Worm (Caenorhabditis elegans) whole organism, early embryonic: ENCODE data around the gene F20G2.5.

ENCODE experiments used
- B0310.2 ChIP-seq: sonication (generic microtip); optimal IDR thresholded peaks from 2 replicates; lab custom pipeline; 2016; ENCODE audit warnings: mild to moderate bottlenecking, missing genetic modification characterization, missing compliant biosample characterization
- F13C5.2 ChIP-seq: sonication (generic microtip); optimal IDR thresholded peaks from 2 replicates; lab custom pipeline; 2017; ENCODE audit warnings: mild to moderate bottlenecking, missing genetic modification characterization, inconsistent platforms, missing compliant biosample characterization
- aly-1 ChIP-seq: sonication (generic microtip); optimal IDR thresholded peaks from 2 replicates; lab custom pipeline; 2016; ENCODE audit warnings: missing genetic modification characterization, missing compliant biosample characterization
- ama-1 ChIP-seq: fragments of 150-350 bp; optimal IDR thresholded peaks from 2 replicates; lab custom pipeline; 2014
- ceh-13 ChIP-seq: fragments of 200-800 bp; sonication (Bioruptor generic); optimal IDR thresholded peaks from 2 replicates; lab custom pipeline; 2018; ENCODE audit warnings: mild to moderate bottlenecking, missing genetic modification characterization, missing compliant biosample characterization
- ceh-36 ChIP-seq: sonication (generic microtip); optimal IDR thresholded peaks from 2 replicates; lab custom pipeline; 2016; ENCODE audit warnings: missing genetic modification characterization, inconsistent platforms, missing compliant biosample characterization
- ets-7 ChIP-seq: sonication (generic microtip); optimal IDR thresholded peaks from 2 replicates; lab custom pipeline; 2016; ENCODE audit warnings: missing genotype, missing genetic modification characterization, missing compliant biosample characterization
- flt-1 ChIP-seq: fragments of 200-800 bp; sonication (Bioruptor generic); IDR thresholded peaks from 2 replicates; pipeline ENCODE4 v1.3.6; 2022; ENCODE audit warnings: missing genetic modification characterization, missing compliant biosample characterization
- hmbx-1 ChIP-seq: sonication (generic microtip); optimal IDR thresholded peaks from 2 replicates; lab custom pipeline; 2016; ENCODE audit warnings: mild to moderate bottlenecking, missing genetic modification characterization, missing compliant biosample characterization
- hmg-4 ChIP-seq: fragments of 200-800 bp; sonication (Bioruptor generic); optimal IDR thresholded peaks from 2 replicates; lab custom pipeline; 2018; ENCODE audit warnings: mild to moderate bottlenecking, missing genetic modification characterization, missing compliant biosample characterization
- hnd-1 ChIP-seq: sonication (generic microtip); optimal IDR thresholded peaks from 2 replicates; lab custom pipeline; 2016; ENCODE audit warnings: missing genetic modification characterization, missing compliant biosample characterization
- pes-1 ChIP-seq: fragments of 200-800 bp; sonication (Bioruptor generic); IDR thresholded peaks from 2 replicates; pipeline ENCODE4 v1.3.6; 2022; ENCODE audit warnings: missing genetic modification reagents, missing genetic modification characterization, missing compliant biosample characterization
- scrt-1 ChIP-seq: fragments of 200-800 bp; sonication (Bioruptor generic); IDR thresholded peaks from 2 replicates; pipeline ENCODE4 v1.3.6; 2022; ENCODE audit warnings: missing genetic modification characterization, missing compliant biosample characterization
- sea-1 ChIP-seq: fragments of 200-800 bp; sonication (Bioruptor generic); conservative IDR thresholded peaks from 2 replicates; pipeline ENCODE4 v1.3.6; 2022; ENCODE audit warnings: missing genetic modification characterization, missing compliant biosample characterization
- tbx-11 ChIP-seq: fragments of 200-800 bp; sonication (Bioruptor generic); IDR thresholded peaks from 2 replicates; pipeline ENCODE4 v1.3.6; 2022; ENCODE audit warnings: missing genetic modification characterization, missing compliant biosample characterization
- tbx-37 ChIP-seq: fragments of 200-800 bp; sonication (Bioruptor generic); conservative IDR thresholded peaks from 2 replicates; pipeline ENCODE4 v1.3.6; 2022; ENCODE audit warnings: missing genetic modification reagents, missing genetic modification characterization, missing compliant biosample characterization
- tra-4 ChIP-seq: sonication (generic microtip); optimal IDR thresholded peaks from 2 replicates; lab custom pipeline; 2017; ENCODE audit warnings: missing genetic modification characterization, missing compliant biosample characterization

Gene F20G2.5

DNA sequence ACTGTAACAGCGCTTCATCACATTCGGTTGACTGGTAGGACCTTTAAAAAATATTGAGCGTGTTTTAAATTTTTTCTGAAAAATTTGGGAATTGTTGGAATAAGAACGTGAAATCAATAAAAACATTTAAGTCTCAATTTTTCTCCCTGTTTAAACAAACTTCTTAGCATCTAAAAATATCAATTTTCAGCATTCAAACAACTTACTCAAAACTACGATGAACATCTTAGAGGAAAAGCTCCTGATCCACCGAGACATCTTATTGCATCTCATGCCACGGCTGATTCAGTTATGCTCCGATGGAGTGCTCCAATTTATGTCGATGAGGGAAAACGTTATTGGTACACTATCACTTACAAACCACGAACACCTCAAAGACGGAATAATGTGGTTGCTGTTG lies 27.9 kb downstream of the F20G2.5 start:
- no peak for TF ChIP-seq sea-1 (GFP tag; lab: Robert Waterston, UW)
- no peak for TF ChIP-seq scrt-1
- TF ChIP-seq tbx-11 (GFP tag; lab: Robert Waterston, UW) = no peak
- TF ChIP-seq B0310.2 (tag; lab: Kevin White, UChicago) = no peak
- no peak for TF ChIP-seq flt-1 (GFP tag; lab: Robert Waterston, UW)
- TF ChIP-seq ceh-13 = no peak
- TF ChIP-seq aly-1 (tag; lab: Kevin White, UChicago) = no peak

- TF ChIP-seq sea-1 (GFP tag; lab: Robert Waterston, UW) = 0 out of 2 replicates have a peak, but pooled peaks have one; percentile 40
- no peak for TF ChIP-seq ceh-36 (tag; lab: Kevin White, UChicago)
- TF ChIP-seq ceh-13 = no peak
- peak; percentile 22 for TF ChIP-seq ama-1 (lab: Kevin White, UChicago)
- TF ChIP-seq B0310.2 (tag; lab: Kevin White, UChicago) = no peak
- TF ChIP-seq hnd-1 = no peak
- TF ChIP-seq tbx-11 (GFP tag; lab: Robert Waterston, UW) = no peak
- no peak for TF ChIP-seq hmg-4 (GFP tag; lab: Kevin White, UChicago)
- TF ChIP-seq F13C5.2 (tag; lab: Kevin White, UChicago) = no peak
- TF ChIP-seq scrt-1 = no peak
Observed at ce11 chrV:13803902-13804301, 32.6 kb downstream of the F20G2.5 start, which contains the start of gene swan-2. Gene swan-2, minus strand, starts transcription at chrV:13804281.

DNA sequence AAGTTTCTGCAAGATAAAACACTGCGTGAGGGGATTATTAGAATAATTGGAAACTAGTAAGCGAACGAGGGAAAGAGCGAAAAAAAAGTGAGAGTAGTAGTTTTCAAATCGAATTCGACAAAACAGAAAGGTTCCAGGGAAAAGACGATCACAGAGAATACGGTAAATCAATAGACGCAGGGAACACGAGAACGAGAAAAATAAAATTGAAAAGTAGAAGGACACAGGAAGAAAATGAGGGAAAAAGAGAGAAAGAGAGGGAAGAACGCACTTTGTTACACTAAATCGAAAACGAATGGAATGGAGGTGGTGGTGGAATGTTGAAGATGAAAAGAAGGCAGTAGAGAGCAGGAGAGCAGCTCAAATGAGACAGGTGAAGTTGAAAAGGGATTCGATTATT lies 35.9 kb downstream of the F20G2.5 start, which contains the start of gene swan-1:
TSS of gene swan-1 (minus strand) at position 6 of the 400 bp plus-strand sequence.
- no peak for TF ChIP-seq hnd-1
- no peak for TF ChIP-seq hmbx-1 (tag; lab: Kevin White, UChicago)
- TF ChIP-seq hmg-4 (GFP tag; lab: Kevin White, UChicago) = no peak
- no peak for TF ChIP-seq ceh-36 (tag; lab: Kevin White, UChicago)
- TF ChIP-seq aly-1 (tag; lab: Kevin White, UChicago) = no peak
- no peak for TF ChIP-seq ceh-13
- no peak for TF ChIP-seq tbx-11 (GFP tag; lab: Robert Waterston, UW)
- no peak for TF ChIP-seq flt-1 (GFP tag; lab: Robert Waterston, UW)
- TF ChIP-seq scrt-1 = no peak

ce11 chrV:13808462-13808867 lies 37.2 kb downstream of the F20G2.5 start:
- no peak for TF ChIP-seq ceh-13
- TF ChIP-seq tbx-37 (GFP tag; lab: Robert Waterston, UW) = no peak
- no peak for TF ChIP-seq sea-1 (GFP tag; lab: Robert Waterston, UW)
- no peak for TF ChIP-seq ets-7
- no peak for TF ChIP-seq B0310.2 (tag; lab: Kevin White, UChicago)
- TF ChIP-seq flt-1 (GFP tag; lab: Robert Waterston, UW) = no peak
- TF ChIP-seq pes-1 = no peak
- TF ChIP-seq F13C5.2 (tag; lab: Kevin White, UChicago) = peak; percentile 44
- TF ChIP-seq hmg-4 (GFP tag; lab: Kevin White, UChicago) = peak; percentile 88
- no peak for TF ChIP-seq hnd-1
- TF ChIP-seq scrt-1 = no peak
- TF ChIP-seq hmbx-1 (tag; lab: Kevin White, UChicago) = no peak
- peak; percentile 63 for TF ChIP-seq aly-1 (tag; lab: Kevin White, UChicago)
- TF ChIP-seq tra-4 = no peak
- no peak for TF ChIP-seq tbx-11 (GFP tag; lab: Robert Waterston, UW)
- TF ChIP-seq ama-1 (lab: Kevin White, UChicago) = no peak
- TF ChIP-seq ceh-36 (tag; lab: Kevin White, UChicago) = no peak

DNA sequence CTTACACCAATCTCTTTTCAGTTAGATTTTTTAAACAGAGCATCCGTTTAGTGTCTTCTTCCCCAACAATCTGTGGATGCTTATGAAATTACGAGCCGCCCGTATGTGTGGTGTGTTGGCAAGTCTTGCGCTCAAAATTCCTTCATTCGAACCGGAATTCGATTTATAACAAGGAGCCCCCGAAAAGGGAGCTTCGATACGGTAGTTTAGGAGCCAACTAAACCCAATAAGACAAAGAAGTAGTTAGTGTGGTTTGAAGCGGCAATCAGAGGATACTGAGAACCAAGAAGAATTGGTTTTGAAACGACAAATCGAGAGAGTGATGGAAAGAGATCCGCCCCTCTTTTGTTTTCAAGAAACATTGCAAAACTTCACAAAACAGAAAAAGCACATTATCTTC lies 41.0 kb downstream of the F20G2.5 start:
- TF ChIP-seq hmbx-1 (tag; lab: Kevin White, UChicago) (no peak), scrt-1 (no peak), flt-1 (GFP tag; lab: Robert Waterston, UW) (no peak), hmg-4 (GFP tag; lab: Kevin White, UChicago) (no peak), tra-4 (no peak), sea-1 (GFP tag; lab: Robert Waterston, UW) (no peak), tbx-37 (GFP tag; lab: Robert Waterston, UW) (no peak)

- TF ChIP-seq ceh-36 (tag; lab: Kevin White, UChicago) (no peak), ama-1 (lab: Kevin White, UChicago) (no peak), hnd-1 (no peak), flt-1 (GFP tag; lab: Robert Waterston, UW) (no peak), tbx-11 (GFP tag; lab: Robert Waterston, UW) (no peak), hmg-4 (GFP tag; lab: Kevin White, UChicago) (no peak), F13C5.2 (tag; lab: Kevin White, UChicago) (no peak), tra-4 (no peak), pes-1 (no peak), ceh-13 (no peak), sea-1 (GFP tag; lab: Robert Waterston, UW) (no peak), ets-7 (no peak), scrt-1 (no peak), aly-1 (tag; lab: Kevin White, UChicago) (no peak), hmbx-1 (tag; lab: Kevin White, UChicago) (no peak), B0310.2 (tag; lab: Kevin White, UChicago) (no peak), tbx-37 (GFP tag; lab: Robert Waterston, UW) (no peak)
Observed at ce11 chrV:13812931-13813330, 41.6 kb downstream of the F20G2.5 start, which contains the start of gene ceh-24. Gene ceh-24, plus strand, starts transcription at chrV:13813231.

ce11 chrV:13816877-13817276 lies 45.6 kb downstream of the F20G2.5 start, which contains the start of gene F55B12.2:
Gene F55B12.2, minus strand, starts transcription at chrV:13816977.
- TF ChIP-seq F13C5.2 (tag; lab: Kevin White, UChicago) (no peak), hnd-1 (no peak), ceh-36 (tag; lab: Kevin White, UChicago) (no peak), sea-1 (GFP tag; lab: Robert Waterston, UW) (no peak), ceh-13 (no peak), flt-1 (GFP tag; lab: Robert Waterston, UW) (no peak), tbx-11 (GFP tag; lab: Robert Waterston, UW) (no peak), scrt-1 (no peak)
